Fruit fly (Drosophila melanogaster): ENCODE data around the gene CG13670.

CG13670 gene

dm6 chr3L:8346100-8346980 lies 25.8 kb downstream of the CG13670 start, which contains the start of the genes CG7182 and GAPcenA:
CG7182 (minus strand) TSS chr3L:8346382.
GAPcenA (plus strand) TSS chr3L:8346561.
- peak; percentile 64 for TF ChIP-seq CG9705 (GFP tag; optimal IDR thresholded peaks at IDR 0.05)
- TF ChIP-seq GATAd (GFP tag; optimal IDR thresholded peaks at IDR 0.05), result no peak
- no peak for TF ChIP-seq jim (GFP tag; optimal IDR thresholded peaks at IDR 0.05)
- peak; percentile 79 for TF ChIP-seq psq (GFP tag; optimal IDR thresholded peaks at IDR 0.05)
- TF ChIP-seq HLH106 (tag; optimal IDR thresholded peaks at IDR 0.05), result peak; percentile 87
- TF ChIP-seq Abd-B (GFP tag; optimal IDR thresholded peaks at IDR 0.05), result no peak
- TF ChIP-seq h (GFP tag; optimal IDR thresholded peaks at IDR 0.05), result peak; percentile 76
- TF ChIP-seq fru (GFP tag; optimal IDR thresholded peaks at IDR 0.05), result peak; percentile 75
- peak; percentile 62 for TF ChIP-seq OdsH (GFP tag; optimal IDR thresholded peaks at IDR 0.05)
- no peak for TF ChIP-seq tai (GFP tag; optimal IDR thresholded peaks at IDR 0.05)
- peak; percentile 80 for TF ChIP-seq rgr (GFP tag; optimal IDR thresholded peaks at IDR 0.05)
- no peak for TF ChIP-seq pan (optimal IDR thresholded peaks at IDR 0.05)
- TF ChIP-seq Hr83 (GFP tag; optimal IDR thresholded peaks at IDR 0.05; ENCODE audit: poor library complexity, severe bottlenecking), result peak; percentile 33
- TF ChIP-seq br (GFP tag; optimal IDR thresholded peaks at IDR 0.05), result peak; percentile 49
- peak; percentile 72 for TF ChIP-seq dmrt93B (GFP tag; optimal IDR thresholded peaks at IDR 0.05)
- TF ChIP-seq Rel (GFP tag; optimal IDR thresholded peaks at IDR 0.05), result no peak
- TF ChIP-seq Rel (tag; optimal IDR thresholded peaks at IDR 0.05), result peak; percentile 85
- peak; percentile 37 for TF ChIP-seq ey (GFP tag; optimal IDR thresholded peaks at IDR 0.05)
- TF ChIP-seq Jra (GFP tag; optimal IDR thresholded peaks at IDR 0.05), result peak; percentile 62
- peak in 1 of 2 experiments; percentile 85 for TF ChIP-seq foxo (GFP tag; optimal IDR thresholded peaks at IDR 0.05)
- peak; percentile 82 for TF ChIP-seq Sp1 (GFP tag; optimal IDR thresholded peaks at IDR 0.05)

- TF ChIP-seq Hr83 (GFP tag; optimal IDR thresholded peaks at IDR 0.05; ENCODE audit: poor library complexity, severe bottlenecking) (peak; percentile 80), foxo (GFP tag; optimal IDR thresholded peaks at IDR 0.05) (no peak), OdsH (GFP tag; optimal IDR thresholded peaks at IDR 0.05) (peak; percentile 20)
Observed at dm6 chr3L:8347346-8347745, 26.8 kb downstream of the CG13670 start.

- TF ChIP-seq dmrt93B (GFP tag; optimal IDR thresholded peaks at IDR 0.05) (no peak), ey (GFP tag; optimal IDR thresholded peaks at IDR 0.05) (no peak), Abd-B (GFP tag; optimal IDR thresholded peaks at IDR 0.05) (no peak), psq (GFP tag; optimal IDR thresholded peaks at IDR 0.05) (no peak), foxo (GFP tag; optimal IDR thresholded peaks at IDR 0.05) (no peak), Mio (GFP tag; optimal IDR thresholded peaks at IDR 0.05) (no peak), Sp1 (GFP tag; optimal IDR thresholded peaks at IDR 0.05) (no peak), Jra (GFP tag; optimal IDR thresholded peaks at IDR 0.05) (no peak), N (GFP tag; optimal IDR thresholded peaks at IDR 0.05) (no peak), dsf (GFP tag; optimal IDR thresholded peaks at IDR 0.05; ENCODE audit: borderline replicate concordance) (no peak), Hnf4 (GFP tag; optimal IDR thresholded peaks at IDR 0.05) (no peak), pan (optimal IDR thresholded peaks at IDR 0.05) (no peak), sv (GFP tag; optimal IDR thresholded peaks at IDR 0.05) (no peak), fru (GFP tag; optimal IDR thresholded peaks at IDR 0.05) (no peak), Myc (optimal IDR thresholded peaks at IDR 0.05) (no peak), rgr (GFP tag; optimal IDR thresholded peaks at IDR 0.05) (no peak), CG9705 (GFP tag; optimal IDR thresholded peaks at IDR 0.05) (no peak), Hr83 (GFP tag; optimal IDR thresholded peaks at IDR 0.05; ENCODE audit: poor library complexity, severe bottlenecking) (no peak), Vsx2 (GFP tag; optimal IDR thresholded peaks at IDR 0.05; ENCODE audit: partially characterized antibody) (no peak), sage (GFP tag; optimal IDR thresholded peaks at IDR 0.05) (no peak)
Observed at dm6 chr3L:8356196-8356595, 35.6 kb downstream of the CG13670 start, which contains the start of gene Culd. Culd (minus strand) TSS chr3L:8356296.

- no peak for TF ChIP-seq jim (GFP tag; optimal IDR thresholded peaks at IDR 0.05)
- no peak for TF ChIP-seq psq (GFP tag; optimal IDR thresholded peaks at IDR 0.05)
- no peak for TF ChIP-seq ey (GFP tag; optimal IDR thresholded peaks at IDR 0.05)
- no peak for TF ChIP-seq woc (GFP tag; optimal IDR thresholded peaks at IDR 0.05)
- TF ChIP-seq OdsH (GFP tag; optimal IDR thresholded peaks at IDR 0.05), result peak; percentile 7
- TF ChIP-seq Dif (GFP tag; optimal IDR thresholded peaks at IDR 0.05; ENCODE audit: partially characterized antibody), result no peak
- peak in 1 of 2 experiments; percentile 39 for TF ChIP-seq foxo (GFP tag; optimal IDR thresholded peaks at IDR 0.05)
- peak; percentile 7 for TF ChIP-seq CG9705 (GFP tag; optimal IDR thresholded peaks at IDR 0.05)
- TF ChIP-seq Abd-B (GFP tag; optimal IDR thresholded peaks at IDR 0.05), result no peak
- no peak for TF ChIP-seq pan (optimal IDR thresholded peaks at IDR 0.05)
- TF ChIP-seq CG32264 (GFP tag; optimal IDR thresholded peaks at IDR 0.05), result no peak
- no peak for TF ChIP-seq Vsx2 (GFP tag; optimal IDR thresholded peaks at IDR 0.05; ENCODE audit: partially characterized antibody)
- TF ChIP-seq Myc (optimal IDR thresholded peaks at IDR 0.05), result no peak
- no peak for TF ChIP-seq dsf (GFP tag; optimal IDR thresholded peaks at IDR 0.05; ENCODE audit: borderline replicate concordance)
Observed at dm6 chr3L:8358138-8358537, 37.6 kb downstream of the CG13670 start.
